Fruit fly (Drosophila melanogaster) whole organism: ENCODE data around the gene CAH7.

ENCODE experiments used
- CG8478 ChIP-seq: fragments of >200 bp; optimal IDR thresholded peaks from 2 replicates; lab custom pipeline; 2018; ENCODE audit warnings: inconsistent platforms
- Dll ChIP-seq: fragments of >200 bp; optimal IDR thresholded peaks from 2 replicates; lab custom pipeline; 2017
- EcR ChIP-seq, 2 experiments: fragments of >200 bp; optimal IDR thresholded peaks; 2 replicates each; lab custom pipeline; 2017; ENCODE audit warnings: missing biosample characterization in 2 of 2, missing genetic modification characterization in 2 of 2, missing genetic modification reagents in 2 of 2
- pan ChIP-seq: fragments of >200 bp; optimal IDR thresholded peaks from 2 replicates; lab custom pipeline; 2017
- psq ChIP-seq: fragments of >200 bp; optimal IDR thresholded peaks from 2 replicates; lab custom pipeline; 2017
- usp ChIP-seq: fragments of >200 bp; optimal IDR thresholded peaks from 2 replicates; lab custom pipeline; 2017; ENCODE audit warnings: missing biosample characterization, missing genetic modification characterization, mixed read lengths

Gene CAH7

dm6 chr3R:10080699-10081098 is 31.3 kb upstream of the CAH7 start:
- TF ChIP-seq EcR (GFP tag; optimal IDR thresholded peaks at IDR 0.05; lab: Kevin White, UChicago), result no peak
- TF ChIP-seq usp, result no peak
- TF ChIP-seq pan (lab: Kevin White, UChicago), result no peak
- TF ChIP-seq Dll (lab: Kevin White, UChicago), result no peak
- no peak for TF ChIP-seq CG8478 (lab: Kevin White, UChicago)
- no peak for TF ChIP-seq psq (lab: Kevin White, UChicago)

- no peak for TF ChIP-seq pan (lab: Kevin White, UChicago)
- TF ChIP-seq Dll (lab: Kevin White, UChicago), result no peak
- no peak for TF ChIP-seq EcR (GFP tag; optimal IDR thresholded peaks at IDR 0.05; lab: Kevin White, UChicago)
- TF ChIP-seq usp, result no peak
- no peak for TF ChIP-seq CG8478 (lab: Kevin White, UChicago)
- no peak for TF ChIP-seq psq (lab: Kevin White, UChicago)
Observed at dm6 chr3R:10081469-10082111, 30.4 kb upstream of the CAH7 start.

- TF ChIP-seq EcR (GFP tag; optimal IDR thresholded peaks at IDR 0.05; lab: Kevin White, UChicago), result no peak
- TF ChIP-seq CG8478 (lab: Kevin White, UChicago), result no peak
- no peak for TF ChIP-seq psq (lab: Kevin White, UChicago)
- no peak for TF ChIP-seq pan (lab: Kevin White, UChicago)
- TF ChIP-seq usp, result no peak
- TF ChIP-seq Dll (lab: Kevin White, UChicago), result no peak
Observed at dm6 chr3R:10082549-10083075, 29.4 kb upstream of the CAH7 start.

dm6 chr3R:10083077-10083476 is 29.0 kb upstream of the CAH7 start:
- TF ChIP-seq usp (no peak), CG8478 (lab: Kevin White, UChicago) (no peak), pan (lab: Kevin White, UChicago) (no peak), psq (lab: Kevin White, UChicago) (no peak), EcR (GFP tag; optimal IDR thresholded peaks at IDR 0.05; lab: Kevin White, UChicago) (no peak), Dll (lab: Kevin White, UChicago) (no peak)

- TF ChIP-seq pan (lab: Kevin White, UChicago), result no peak
- TF ChIP-seq EcR (GFP tag; optimal IDR thresholded peaks at IDR 0.05; lab: Kevin White, UChicago), result no peak
- no peak for TF ChIP-seq Dll (lab: Kevin White, UChicago)
- TF ChIP-seq CG8478 (lab: Kevin White, UChicago), result no peak
- no peak for TF ChIP-seq usp
- no peak for TF ChIP-seq psq (lab: Kevin White, UChicago)
Observed at dm6 chr3R:10084179-10084647, 27.8 kb upstream of the CAH7 start.

dm6 chr3R:10084914-10085313 is 27.1 kb upstream of the CAH7 start:
- TF ChIP-seq Dll (lab: Kevin White, UChicago) (no peak), CG8478 (lab: Kevin White, UChicago) (no peak), pan (lab: Kevin White, UChicago) (no peak), EcR (GFP tag; optimal IDR thresholded peaks at IDR 0.05; lab: Kevin White, UChicago) (no peak), psq (lab: Kevin White, UChicago) (no peak), usp (no peak)

- TF ChIP-seq EcR (GFP tag; optimal IDR thresholded peaks at IDR 0.05; lab: Kevin White, UChicago) (no peak), psq (lab: Kevin White, UChicago) (no peak)
Observed at dm6 chr3R:10086222-10086621, 25.8 kb upstream of the CAH7 start.

- TF ChIP-seq usp (no peak), Dll (lab: Kevin White, UChicago) (no peak), psq (lab: Kevin White, UChicago) (no peak), pan (lab: Kevin White, UChicago) (no peak), CG8478 (lab: Kevin White, UChicago) (no peak), EcR (GFP tag; optimal IDR thresholded peaks at IDR 0.05; lab: Kevin White, UChicago) (no peak)
Observed at dm6 chr3R:10086683-10087082, 25.4 kb upstream of the CAH7 start.

dm6 chr3R:10087206-10087927 is 24.7 kb upstream of the CAH7 start:
- TF ChIP-seq CG8478 (lab: Kevin White, UChicago) (peak; percentile 41), EcR (GFP tag; optimal IDR thresholded peaks at IDR 0.05; lab: Kevin White, UChicago) (no peak), Dll (lab: Kevin White, UChicago) (peak; percentile 37), psq (lab: Kevin White, UChicago) (no peak), usp (no peak), pan (lab: Kevin White, UChicago) (no peak)

dm6 chr3R:10089171-10089664 is 22.8 kb upstream of the CAH7 start:
- TF ChIP-seq psq (lab: Kevin White, UChicago) (no peak), CG8478 (lab: Kevin White, UChicago) (peak; percentile 62), EcR (GFP tag; optimal IDR thresholded peaks at IDR 0.05; lab: Kevin White, UChicago) (no peak), usp (no peak), pan (lab: Kevin White, UChicago) (no peak), Dll (lab: Kevin White, UChicago) (peak; percentile 94)

- TF ChIP-seq usp (no peak), CG8478 (lab: Kevin White, UChicago) (no peak), pan (lab: Kevin White, UChicago) (no peak), Dll (lab: Kevin White, UChicago) (no peak), EcR (GFP tag; optimal IDR thresholded peaks at IDR 0.05; lab: Kevin White, UChicago) (no peak)
Observed at dm6 chr3R:10090906-10091305, 21.1 kb upstream of the CAH7 start.
